Worm (Caenorhabditis elegans): ENCODE measurements around the gene ttr-23.

ce11 chrV:10546749-10547148 lies 42.9 kb downstream of the ttr-23 start, which contains the start of gene F25D1.5:
- no peak for TF ChIP-seq nhr-11 (tag; optimal IDR thresholded peaks at IDR 0.05)
- TF ChIP-seq elt-3 (tag; optimal IDR thresholded peaks at IDR 0.05): no peak
- no peak for TF ChIP-seq zag-1 (tag; optimal IDR thresholded peaks at IDR 0.05)
- TF ChIP-seq nhr-76 (tag; optimal IDR thresholded peaks at IDR 0.05): no peak
